Fruit fly (Drosophila melanogaster): Measurements from ENCODE around the gene CG6813.

The CG6813 gene

dm6 chr3R:11657786-11658193 is 31.4 kb upstream of the CG6813 start (continued):
- TF ChIP-seq Six4 (GFP tag; optimal IDR thresholded peaks at IDR 0.05) (no peak), shn (GFP tag; optimal IDR thresholded peaks at IDR 0.05) (peak; percentile 39), fd3F (GFP tag; optimal IDR thresholded peaks at IDR 0.05) (no peak), psq (GFP tag; optimal IDR thresholded peaks at IDR 0.05) (no peak), CG2199 (GFP tag; IDR thresholded peaks at IDR 0.05) (no peak), ase (GFP tag; IDR thresholded peaks at IDR 0.05) (no peak), CG17361 (GFP tag; IDR thresholded peaks at IDR 0.05) (0 out of 3 replicates have a peak, but pooled peaks have one; percentile 8), kay (GFP tag; optimal IDR thresholded peaks at IDR 0.05) (peak; percentile 57), vnd (GFP tag; IDR thresholded peaks at IDR 0.05; ENCODE audit: partially characterized antibody) (no peak), pnt (GFP tag; optimal IDR thresholded peaks at IDR 0.05) (peak; percentile 35), dati (GFP tag; IDR thresholded peaks at IDR 0.05) (no peak), onecut (GFP tag; IDR thresholded peaks at IDR 0.05) (no peak), bab2 (GFP tag; optimal IDR thresholded peaks at IDR 0.05) (peak; percentile 24), CG1602 (GFP tag; optimal IDR thresholded peaks at IDR 0.05) (no peak), Sin3A (optimal IDR thresholded peaks at IDR 0.05) (no peak), lbe (GFP tag; optimal IDR thresholded peaks at IDR 0.05) (peak; percentile 81), ERR (GFP tag; optimal IDR thresholded peaks at IDR 0.05) (no peak), danr (GFP tag; IDR thresholded peaks at IDR 0.05) (no peak), Sox102F (GFP tag; optimal IDR thresholded peaks at IDR 0.05) (peak; percentile 10), lola (GFP tag; optimal IDR thresholded peaks at IDR 0.05) (peak in 1 of 3 experiments; percentile 31), Bdp1 (GFP tag; optimal IDR thresholded peaks at IDR 0.05) (no peak), NfI (GFP tag; optimal IDR thresholded peaks at IDR 0.05) (peak; percentile 27), CG31365 (tag; optimal IDR thresholded peaks at IDR 0.05) (no peak), sd (tag; optimal IDR thresholded peaks at IDR 0.05) (peak; percentile 99), nerfin-2 (GFP tag; IDR thresholded peaks at IDR 0.05; ENCODE audit: partially characterized antibody) (no peak), CG11456 (GFP tag; IDR thresholded peaks at IDR 0.05) (peak; percentile 61; the same call in 1 of the 3 replicates), her (GFP tag; optimal IDR thresholded peaks at IDR 0.05) (peak; percentile 20), zen2 (GFP tag; IDR thresholded peaks at IDR 0.05; ENCODE audit: partially characterized antibody) (no peak), CG8478 (optimal IDR thresholded peaks at IDR 0.05) (no peak), chinmo (GFP tag; IDR thresholded peaks at IDR 0.05; ENCODE audit: partially characterized antibody) (0 out of 4 replicates have a peak, but pooled peaks have one; percentile 67), CG2116 (GFP tag; optimal IDR thresholded peaks at IDR 0.05) (no peak), wor (GFP tag; IDR thresholded peaks at IDR 0.05) (no peak), salm (tag; optimal IDR thresholded peaks at IDR 0.05) (no peak), otp (GFP tag; IDR thresholded peaks at IDR 0.05) (no peak), CG17829 (tag; optimal IDR thresholded peaks at IDR 0.05) (peak; percentile 27), CG11085 (GFP tag; IDR thresholded peaks at IDR 0.05) (no peak), CG42726 (GFP tag; IDR thresholded peaks at IDR 0.05; ENCODE audit: partially characterized antibody) (no peak), Antp (GFP tag; optimal IDR thresholded peaks at IDR 0.05) (no peak), CG5953 (GFP tag; IDR thresholded peaks at IDR 0.05) (no peak), ab (GFP tag; optimal IDR thresholded peaks at IDR 0.05) (no peak), ind (GFP tag; optimal IDR thresholded peaks at IDR 0.05) (peak; percentile 0), yki (optimal IDR thresholded peaks at IDR 0.05) (no peak), CrebB (tag; optimal IDR thresholded peaks at IDR 0.05) (no peak), Ets97D (GFP tag; optimal IDR thresholded peaks at IDR 0.05) (no peak), Ada2b (GFP tag; IDR thresholded peaks at IDR 0.05) (no peak), jigr1 (GFP tag; IDR thresholded peaks at IDR 0.05) (no peak), CG7745 (tag; optimal IDR thresholded peaks at IDR 0.05) (no peak), btn (GFP tag; optimal IDR thresholded peaks at IDR 0.05) (no peak), Xbp1 (GFP tag; optimal IDR thresholded peaks at IDR 0.05) (peak; percentile 15), kni (GFP tag; optimal IDR thresholded peaks at IDR 0.05) (peak; percentile 77), Deaf1 (tag; optimal IDR thresholded peaks at IDR 0.05) (peak; percentile 15), CG9609 (GFP tag; optimal IDR thresholded peaks at IDR 0.05) (no peak), CG10147 (GFP tag; optimal IDR thresholded peaks at IDR 0.05) (peak; percentile 19)

Data from whole organism, embryonic.